Worm (Caenorhabditis elegans): Measurements from ENCODE around the gene pfk-1.2.

The pfk-1.2 gene

ce11 chrV:9549459-9549858, 17.9 kb downstream of the pfk-1.2 start, which contains the start of gene nstp-10 (continued):
- TF ChIP-seq ama-1 (optimal IDR thresholded peaks at IDR 0.05) = no peak
- TF ChIP-seq xbp-1 (tag; optimal IDR thresholded peaks at IDR 0.05) = peak; percentile 51
- peak; percentile 31 for TF ChIP-seq C16A3.4 (tag; optimal IDR thresholded peaks at IDR 0.05)
- TF ChIP-seq lin-15B (tag; optimal IDR thresholded peaks at IDR 0.05) = peak; percentile 31
- TF ChIP-seq ceh-88 (GFP tag; IDR thresholded peaks at IDR 0.05) = no peak
- no peak for TF ChIP-seq nhr-77 (tag; optimal IDR thresholded peaks at IDR 0.05)
- TF ChIP-seq nhr-76 (tag; optimal IDR thresholded peaks at IDR 0.05) = no peak
- TF ChIP-seq nhr-20 (tag; optimal IDR thresholded peaks at IDR 0.05) = peak; percentile 44
- no peak for TF ChIP-seq unc-98 (GFP tag; IDR thresholded peaks at IDR 0.05)
- TF ChIP-seq elt-2 (tag; optimal IDR thresholded peaks at IDR 0.05) = no peak
- TF ChIP-seq rnt-1 (tag; optimal IDR thresholded peaks at IDR 0.05) = peak; percentile 36
- TF ChIP-seq nhr-90 (tag; optimal IDR thresholded peaks at IDR 0.05; ENCODE audit: poor library complexity) = no peak
- no peak for TF ChIP-seq sox-4 (tag; optimal IDR thresholded peaks at IDR 0.05)
- TF ChIP-seq pqm-1 (tag; optimal IDR thresholded peaks at IDR 0.05) = no peak
- peak; percentile 17; the same call in 1 of the 2 replicates for TF ChIP-seq isw-1 (GFP tag; IDR thresholded peaks at IDR 0.05)
- TF ChIP-seq ets-5 (GFP tag; IDR thresholded peaks at IDR 0.05) = no peak
- TF ChIP-seq hlh-4 (tag; optimal IDR thresholded peaks at IDR 0.05) = no peak
- no peak for TF ChIP-seq Y116A8C.19 (tag; optimal IDR thresholded peaks at IDR 0.05; ENCODE audit: borderline replicate concordance)
- no peak for TF ChIP-seq ceh-63 (GFP tag; optimal IDR thresholded peaks at IDR 0.05)
- TF ChIP-seq unc-86 (tag; optimal IDR thresholded peaks at IDR 0.05) = peak; percentile 35
- TF ChIP-seq tbx-2 (tag; optimal IDR thresholded peaks at IDR 0.05) = peak; percentile 16
- no peak for TF ChIP-seq nhr-84 (tag; optimal IDR thresholded peaks at IDR 0.05)
- TF ChIP-seq lin-39 (tag; optimal IDR thresholded peaks at IDR 0.05) = no peak
- no peak for TF ChIP-seq nhr-85 (tag)
- no peak for TF ChIP-seq alr-1 (tag; optimal IDR thresholded peaks at IDR 0.05; ENCODE audit: borderline replicate concordance)
- no peak for TF ChIP-seq ceh-8 (GFP tag; optimal IDR thresholded peaks at IDR 0.05)
- TF ChIP-seq aha-1 (tag; optimal IDR thresholded peaks at IDR 0.05) = no peak
- peak; percentile 12 to 46 (median 43) for TF ChIP-seq dpl-1 (GFP tag; optimal IDR thresholded peaks at IDR 0.05)
- peak; percentile 45 for TF ChIP-seq nhr-47 (tag; optimal IDR thresholded peaks at IDR 0.05)
- TF ChIP-seq skn-1 (tag; optimal IDR thresholded peaks at IDR 0.05) = peak; percentile 21
- no peak for TF ChIP-seq unc-30 (tag; optimal IDR thresholded peaks at IDR 0.05)

DNA sequence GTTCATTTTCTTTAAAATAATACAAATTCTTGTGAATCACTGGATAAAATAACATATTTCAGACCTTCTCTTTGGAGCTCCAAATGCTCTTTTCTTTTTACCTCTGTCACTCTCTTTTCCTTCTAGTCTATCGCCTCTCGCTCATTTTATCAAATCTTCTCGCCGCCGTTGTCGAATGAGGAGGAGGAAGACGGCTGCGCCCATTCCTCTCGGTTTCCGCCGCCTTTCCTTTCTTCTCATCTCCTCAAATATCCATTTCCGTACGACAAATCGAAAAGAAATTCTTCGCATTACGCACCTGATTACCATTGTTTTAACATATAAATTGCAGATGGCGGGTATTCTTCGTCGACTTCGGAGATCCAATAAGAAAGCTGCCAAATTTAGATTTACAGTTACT, 18.7 kb downstream of the pfk-1.2 start, which contains the start of gene ehbp-1:
TSS of gene ehbp-1 (plus strand) at position 332 of the 400 bp plus-strand sequence.
- TF ChIP-seq ceh-88 (GFP tag; IDR thresholded peaks at IDR 0.05) (no peak), xbp-1 (tag; optimal IDR thresholded peaks at IDR 0.05) (no peak), egl-13 (tag; optimal IDR thresholded peaks at IDR 0.05) (peak; percentile 18), lin-14 (GFP tag; optimal IDR thresholded peaks at IDR 0.05) (peak; percentile 80), fkh-10 (GFP tag; optimal IDR thresholded peaks at IDR 0.05) (peak; percentile 58), swsn-7 (tag; optimal IDR thresholded peaks at IDR 0.05) (peak; percentile 0), skn-1 (tag; optimal IDR thresholded peaks at IDR 0.05) (no peak), alr-1 (tag; optimal IDR thresholded peaks at IDR 0.05; ENCODE audit: borderline replicate concordance) (no peak), snu-23 (GFP tag; optimal IDR thresholded peaks at IDR 0.05) (peak; percentile 1), nhr-71 (tag; optimal IDR thresholded peaks at IDR 0.05) (peak; percentile 18), blmp-1 (tag; optimal IDR thresholded peaks at IDR 0.05) (peak; percentile 67)

ce11 chrV:9556668-9557067, 25.1 kb downstream of the pfk-1.2 start:
- no peak for TF ChIP-seq sptf-1 (tag; optimal IDR thresholded peaks at IDR 0.05)
- no peak for TF ChIP-seq efl-1 (optimal IDR thresholded peaks at IDR 0.05)
- TF ChIP-seq efl-1 (GFP tag; optimal IDR thresholded peaks at IDR 0.05 in 1 of 2) = peak in 1 of 2 experiments; percentile 25
